Worm (Caenorhabditis elegans) whole organism, L1 larva: ENCODE data around the gene pals-27.

ENCODE experiments used
- C04F5.9 ChIP-seq: sonication (generic microtip); optimal IDR thresholded peaks from 2 replicates; lab custom pipeline; 2016; ENCODE audit warnings: missing genetic modification characterization, missing compliant biosample characterization
- C16A3.4 ChIP-seq: fragments of 150-350 bp; optimal IDR thresholded peaks from 2 replicates; lab custom pipeline; 2014; ENCODE audit warnings: missing biosample characterization, missing genetic modification characterization
- Y116A8C.19 ChIP-seq: sonication (generic microtip); optimal IDR thresholded peaks from 2 replicates; lab custom pipeline; 2016; ENCODE audit warnings: missing compliant biosample characterization, missing genetic modification characterization, borderline replicate concordance
- aha-1 ChIP-seq: fragments of 150-350 bp; optimal IDR thresholded peaks from 2 replicates; lab custom pipeline; 2014; ENCODE audit warnings: missing biosample characterization, missing genetic modification characterization
- alr-1 ChIP-seq: fragments of 200-800 bp; sonication (Bioruptor generic); optimal IDR thresholded peaks from 2 replicates; lab custom pipeline; 2018; ENCODE audit warnings: borderline replicate concordance, mild to moderate bottlenecking, missing genetic modification characterization, missing compliant biosample characterization
- blmp-1 ChIP-seq: fragments of 150-350 bp; optimal IDR thresholded peaks from 2 replicates; lab custom pipeline; 2014; ENCODE audit warnings: missing biosample characterization, missing genetic modification characterization
- ceh-63 ChIP-seq: fragments of 200-800 bp; sonication (Bioruptor generic); optimal IDR thresholded peaks from 2 replicates; lab custom pipeline; 2018; ENCODE audit warnings: mild to moderate bottlenecking, missing genetic modification characterization, missing compliant biosample characterization
- ceh-8 ChIP-seq: fragments of 200-800 bp; sonication (Bioruptor generic); optimal IDR thresholded peaks from 2 replicates; lab custom pipeline; 2018; ENCODE audit warnings: mild to moderate bottlenecking, missing genetic modification characterization, moderate library complexity, missing compliant biosample characterization
- ceh-82 ChIP-seq, 3 experiments: fragments of 150-350 bp in 1 of 3; sonication (generic microtip) in 2 of 3; optimal IDR thresholded peaks; 2 replicates each; lab custom pipeline; 2014 to 2017; ENCODE audit warnings: missing biosample characterization in 3 of 3, missing genetic modification characterization in 3 of 3
- ceh-88 ChIP-seq: fragments of 200-800 bp; sonication (Bioruptor generic); IDR thresholded peaks from 2 replicates; pipeline ENCODE4 v1.3.6; 2022; ENCODE audit warnings: missing genetic modification characterization, missing compliant biosample characterization
- ceh-90 ChIP-seq: sonication (generic microtip); optimal IDR thresholded peaks from 2 replicates; lab custom pipeline; 2016; ENCODE audit warnings: missing genetic modification characterization, missing compliant biosample characterization
- dsc-1 ChIP-seq: sonication (generic microtip); optimal IDR thresholded peaks from 2 replicates; lab custom pipeline; 2016; ENCODE audit warnings: mild to moderate bottlenecking, missing genetic modification characterization, missing compliant biosample characterization
- efl-1 ChIP-seq, 4 experiments: fragments of 150-350 bp; optimal IDR thresholded peaks in 3 of 4; peaks in 1 of 4; 1 replicate in 1 of 4; 2 replicates in 3 of 4; lab custom pipeline; 2014; ENCODE audit warnings: missing biosample characterization in 2 of 4, missing genetic modification characterization in 2 of 4, missing genetic modification reagents in 2 of 4
- efl-3 ChIP-seq: fragments of 200-800 bp; sonication (Bioruptor generic); optimal IDR thresholded peaks from 2 replicates; lab custom pipeline; 2018; ENCODE audit warnings: mild to moderate bottlenecking, missing genetic modification characterization, missing compliant biosample characterization
- egl-13 ChIP-seq: sonication (generic microtip); optimal IDR thresholded peaks from 2 replicates; lab custom pipeline; 2016; ENCODE audit warnings: missing genotype, missing genetic modification reagents, missing genetic modification characterization, missing compliant biosample characterization
- egl-27 ChIP-seq, 2 experiments: fragments of 150-350 bp in 1 of 2; sonication (generic microtip); optimal IDR thresholded peaks; 3 replicates each; lab custom pipeline; 2017 to 2018; ENCODE audit warnings: missing biosample characterization in 2 of 2, missing genetic modification characterization in 2 of 2, missing genetic modification reagents in 2 of 2
- ets-5 ChIP-seq: fragments of 200-800 bp; sonication (Bioruptor generic); IDR thresholded peaks from 2 replicates; pipeline ENCODE4 v1.3.6; 2022; ENCODE audit warnings: missing genetic modification characterization, missing compliant biosample characterization
- fkh-10 ChIP-seq: sonication (generic microtip); optimal IDR thresholded peaks from 2 replicates; lab custom pipeline; 2017; ENCODE audit warnings: missing biosample characterization, missing genetic modification reagents, missing genetic modification characterization
- fkh-4 ChIP-seq: sonication (generic microtip); optimal IDR thresholded peaks from 2 replicates; lab custom pipeline; 2016; ENCODE audit warnings: missing compliant biosample characterization, missing genetic modification characterization, borderline replicate concordance
- fkh-8 ChIP-seq: sonication (generic microtip); optimal IDR thresholded peaks from 2 replicates; lab custom pipeline; 2016; ENCODE audit warnings: mild to moderate bottlenecking, missing genetic modification characterization, missing compliant biosample characterization
- hlh-4 ChIP-seq: sonication (generic microtip); optimal IDR thresholded peaks from 2 replicates; lab custom pipeline; 2016; ENCODE audit warnings: mild to moderate bottlenecking, missing genetic modification characterization, missing compliant biosample characterization
- hpl-2 ChIP-seq: fragments of 150-350 bp; optimal IDR thresholded peaks from 2 replicates; lab custom pipeline; 2014; ENCODE audit warnings: missing biosample characterization, missing genetic modification reagents, missing genetic modification characterization
- isw-1 ChIP-seq: fragments of 200-800 bp; sonication (Bioruptor generic); IDR thresholded peaks from 2 replicates; pipeline ENCODE4 v1.3.6; 2022; ENCODE audit warnings: missing genetic modification characterization, missing compliant biosample characterization
- lin-14 ChIP-seq: fragments of 200-800 bp; sonication (Bioruptor generic); optimal IDR thresholded peaks from 2 replicates; lab custom pipeline; 2018; ENCODE audit warnings: mild to moderate bottlenecking, missing genetic modification characterization, moderate library complexity, missing compliant biosample characterization
- lin-39 ChIP-seq: fragments of 150-350 bp; optimal IDR thresholded peaks from 2 replicates; lab custom pipeline; 2014; ENCODE audit warnings: missing biosample characterization, missing genetic modification reagents, missing genetic modification characterization
- mab-9 ChIP-seq: fragments of 200-800 bp; sonication (Bioruptor generic); IDR thresholded peaks from 2 replicates; pipeline ENCODE4 v1.3.6; 2022; ENCODE audit warnings: missing genetic modification reagents, missing genetic modification characterization, missing compliant biosample characterization
- mdl-1 ChIP-seq, 2 experiments: fragments of 150-350 bp; optimal IDR thresholded peaks; 2 replicates each; lab custom pipeline; 2014 to 2017; ENCODE audit warnings: missing biosample characterization in 2 of 2, missing genetic modification characterization in 2 of 2, inconsistent platforms in 1 of 2
- mef-2 ChIP-seq: fragments of 150-350 bp; optimal IDR thresholded peaks from 2 replicates; lab custom pipeline; 2014; ENCODE audit warnings: missing biosample characterization, missing genetic modification characterization
- mep-1 ChIP-seq: fragments of 150-350 bp; optimal IDR thresholded peaks from 2 replicates; lab custom pipeline; 2014; ENCODE audit warnings: missing biosample characterization, missing genetic modification characterization
- nhr-19 ChIP-seq: fragments of 200-800 bp; sonication (Bioruptor generic); conservative IDR thresholded peaks from 2 replicates; pipeline ENCODE4 v1.3.6; 2022; ENCODE audit warnings: missing genetic modification characterization, missing compliant biosample characterization
- nhr-20 ChIP-seq: sonication (generic microtip); optimal IDR thresholded peaks from 2 replicates; lab custom pipeline; 2016; ENCODE audit warnings: mild to moderate bottlenecking, missing genetic modification characterization, missing compliant biosample characterization
- nhr-237 ChIP-seq: fragments of 150-350 bp; optimal IDR thresholded peaks from 2 replicates; lab custom pipeline; 2014; ENCODE audit warnings: missing biosample characterization, missing genetic modification characterization
- nhr-28 ChIP-seq: fragments of 150-350 bp; optimal IDR thresholded peaks from 2 replicates; lab custom pipeline; 2014; ENCODE audit warnings: missing biosample characterization, missing genetic modification characterization
- nhr-77 ChIP-seq: fragments of 150-350 bp; optimal IDR thresholded peaks from 2 replicates; lab custom pipeline; 2014; ENCODE audit warnings: missing biosample characterization, missing genetic modification characterization
- nhr-84 ChIP-seq: sonication (generic microtip); optimal IDR thresholded peaks from 2 replicates; lab custom pipeline; 2017; ENCODE audit warnings: missing biosample characterization, missing genetic modification characterization
- nhr-85 ChIP-seq: sonication (generic microtip); peaks from one replicate; lab custom pipeline; 2016; ENCODE audit warnings: missing genetic modification characterization, inconsistent platforms, missing compliant biosample characterization
- pag-3 ChIP-seq: sonication (generic microtip); optimal IDR thresholded peaks from 2 replicates; lab custom pipeline; 2017; ENCODE audit warnings: missing genetic modification characterization, mild to moderate bottlenecking, missing compliant biosample characterization, antibody characterized with exemption, borderline replicate concordance; ENCODE audit not compliant: insufficient read depth
- pax-3 ChIP-seq: fragments of 200-800 bp; sonication (Bioruptor generic); optimal IDR thresholded peaks from 2 replicates; lab custom pipeline; 2018; ENCODE audit warnings: mild to moderate bottlenecking, missing genetic modification characterization, moderate library complexity, missing compliant biosample characterization
- skn-1 ChIP-seq: fragments of 150-350 bp; optimal IDR thresholded peaks from 2 replicates; lab custom pipeline; 2014; ENCODE audit warnings: missing biosample characterization, missing genetic modification characterization
- snu-23 ChIP-seq: sonication (generic microtip); optimal IDR thresholded peaks from 2 replicates; lab custom pipeline; 2016; ENCODE audit warnings: missing genetic modification characterization, missing compliant biosample characterization
- sptf-1 ChIP-seq: fragments of 150-350 bp; optimal IDR thresholded peaks from 2 replicates; lab custom pipeline; 2014; ENCODE audit warnings: missing biosample characterization, missing genetic modification characterization
- sup-37 ChIP-seq: fragments of 200-800 bp; sonication (Bioruptor generic); optimal IDR thresholded peaks from 2 replicates; lab custom pipeline; 2018; ENCODE audit warnings: mild to moderate bottlenecking, missing genetic modification characterization, missing compliant biosample characterization
- tbx-2 ChIP-seq: sonication (generic microtip); optimal IDR thresholded peaks from 2 replicates; lab custom pipeline; 2016; ENCODE audit warnings: missing genetic modification characterization, missing compliant biosample characterization
- unc-130 ChIP-seq: fragments of 150-350 bp; optimal IDR thresholded peaks from 2 replicates; lab custom pipeline; 2017; ENCODE audit warnings: missing biosample characterization, missing genetic modification characterization, inconsistent platforms
- unc-62 ChIP-seq: fragments of 150-350 bp; optimal IDR thresholded peaks from 2 replicates; lab custom pipeline; 2014; ENCODE audit warnings: missing biosample characterization, missing genetic modification reagents, missing genetic modification characterization
- unc-86 ChIP-seq: sonication (generic microtip); optimal IDR thresholded peaks from 2 replicates; lab custom pipeline; 2016; ENCODE audit warnings: missing genetic modification characterization, missing compliant biosample characterization
- unc-98 ChIP-seq: fragments of 200-800 bp; sonication (Bioruptor generic); IDR thresholded peaks from 2 replicates; pipeline ENCODE4 v1.3.6; 2022; ENCODE audit warnings: missing genetic modification characterization, missing compliant biosample characterization
- vab-15 ChIP-seq: sonication (generic microtip); optimal IDR thresholded peaks from 2 replicates; lab custom pipeline; 2017; ENCODE audit warnings: missing genotype, mild to moderate bottlenecking, missing genetic modification characterization, missing compliant biosample characterization
- zag-1 ChIP-seq: fragments of 150-350 bp; optimal IDR thresholded peaks from 2 replicates; lab custom pipeline; 2014; ENCODE audit warnings: missing biosample characterization, missing genetic modification characterization
- ztf-11 ChIP-seq, 2 experiments: sonication (generic microtip); optimal IDR thresholded peaks; 2 replicates each; lab custom pipeline; 2016 to 2017; ENCODE audit warnings: missing genetic modification characterization in 2 of 2, missing biosample characterization in 1 of 2, missing compliant biosample characterization in 1 of 2
- ztf-4 ChIP-seq: fragments of 150-350 bp; optimal IDR thresholded peaks from 2 replicates; lab custom pipeline; 2014; ENCODE audit warnings: missing biosample characterization, missing genetic modification characterization

pals-27 gene

ce11 chrIII:4412108-4413009, 30.9 kb downstream of the pals-27 start (continued):
- no peak for TF ChIP-seq mab-9 (GFP tag; lab: Robert Waterston, UW)
- no peak for TF ChIP-seq egl-13 (tag; lab: Kevin White, UChicago)
- no peak for TF ChIP-seq ets-5 (GFP tag; lab: Robert Waterston, UW)
- TF ChIP-seq blmp-1 (tag; lab: Kevin White, UChicago), result peak; percentile 19
- TF ChIP-seq isw-1 (GFP tag; lab: Robert Waterston, UW), result no peak
- TF ChIP-seq nhr-20 (tag; lab: Kevin White, UChicago), result peak; percentile 83
- no peak for TF ChIP-seq unc-98
- no peak for TF ChIP-seq mep-1 (tag; lab: Kevin White, UChicago)
- TF ChIP-seq ceh-88 (GFP tag; lab: Robert Waterston, UW), result no peak
- TF ChIP-seq C04F5.9, result no peak
- no peak for TF ChIP-seq alr-1
- TF ChIP-seq pax-3, result no peak
- TF ChIP-seq ceh-90 (tag; lab: Kevin White, UChicago), result no peak
- peak; percentile 48 for TF ChIP-seq nhr-19 (GFP tag; lab: Robert Waterston, UW)
- no peak for TF ChIP-seq mef-2 (tag; lab: Kevin White, UChicago)
- TF ChIP-seq snu-23, result peak; percentile 78
- no peak for TF ChIP-seq sptf-1 (tag; lab: Kevin White, UChicago)
- peak in 1 of 2 experiments; percentile 43 for TF ChIP-seq mdl-1 (tag; optimal IDR thresholded peaks at IDR 0.05; lab: Kevin White, UChicago)
- TF ChIP-seq ztf-4 (tag; lab: Kevin White, UChicago), result peak; percentile 1
- TF ChIP-seq ceh-63 (GFP tag; lab: Kevin White, UChicago), result no peak
- TF ChIP-seq nhr-77 (tag; lab: Kevin White, UChicago), result no peak
- no peak for TF ChIP-seq zag-1
- no peak for TF ChIP-seq ceh-8 (GFP tag; lab: Kevin White, UChicago)
- no peak for TF ChIP-seq fkh-10
- TF ChIP-seq hpl-2 (GFP tag; lab: Kevin White, UChicago), result no peak
- no peak for TF ChIP-seq fkh-8 (tag; lab: Kevin White, UChicago)
- TF ChIP-seq dsc-1 (tag; lab: Kevin White, UChicago), result peak; percentile 64
- TF ChIP-seq pag-3 (tag; lab: Kevin White, UChicago), result no peak
- TF ChIP-seq ztf-11 (tag; optimal IDR thresholded peaks at IDR 0.05; lab: Kevin White, UChicago), result no peak
- TF ChIP-seq nhr-84 (tag; lab: Kevin White, UChicago), result no peak
- no peak for TF ChIP-seq nhr-237 (tag; lab: Kevin White, UChicago)
- no peak for TF ChIP-seq unc-86
- peak; percentile 27 for TF ChIP-seq C16A3.4 (tag; lab: Kevin White, UChicago)
- TF ChIP-seq fkh-4, result no peak
- peak; percentile 80 for TF ChIP-seq nhr-85
- peak; percentile 88 for TF ChIP-seq lin-14 (GFP tag; lab: Kevin White, UChicago)
- peak; percentile 10 for TF ChIP-seq skn-1 (tag; lab: Kevin White, UChicago)
- TF ChIP-seq Y116A8C.19 (tag; lab: Kevin White, UChicago), result no peak
- peak in 1 of 2 experiments; percentile 36 for TF ChIP-seq egl-27 (tag; optimal IDR thresholded peaks at IDR 0.05; lab: Kevin White, UChicago)
- no peak for TF ChIP-seq sup-37 (GFP tag; lab: Kevin White, UChicago)
- peak; percentile 26 to 33 for TF ChIP-seq efl-1 (optimal IDR thresholded peaks at IDR 0.05; lab: Kevin White, UChicago)
- peak in 1 of 2 experiments; percentile 28 for TF ChIP-seq efl-1 (GFP tag; optimal IDR thresholded peaks at IDR 0.05 in 1 of 2; lab: Kevin White, UChicago)
- no peak for TF ChIP-seq vab-15 (tag; lab: Kevin White, UChicago)
- no peak for TF ChIP-seq aha-1 (tag; lab: Kevin White, UChicago)
- TF ChIP-seq lin-39 (tag; lab: Kevin White, UChicago), result no peak
- peak; percentile 2 to 35 (median 28) for TF ChIP-seq ceh-82 (tag; optimal IDR thresholded peaks at IDR 0.05; lab: Kevin White, UChicago)
- TF ChIP-seq unc-62 (GFP tag; lab: Kevin White, UChicago), result no peak
- no peak for TF ChIP-seq efl-3
- TF ChIP-seq hlh-4 (tag; lab: Kevin White, UChicago), result no peak
- TF ChIP-seq tbx-2 (tag; lab: Kevin White, UChicago), result peak; percentile 42
- TF ChIP-seq unc-130 (tag; lab: Kevin White, UChicago), result peak; percentile 3
- no peak for TF ChIP-seq nhr-28 (tag; lab: Kevin White, UChicago)
